Fruit fly (Drosophila melanogaster): ENCODE data around the gene bif.

Gene bif

dm6 chrX:11628986-11629571 is 49.7 kb upstream of the bif start (continued):
- TF ChIP-seq CG32532 (GFP tag; IDR thresholded peaks at IDR 0.05), result peak; percentile 34; the same call in 1 of the 2 replicates
- no peak for TF ChIP-seq CG3838 (GFP tag; optimal IDR thresholded peaks at IDR 0.05)
- peak; percentile 68 for TF ChIP-seq fd96Cb (tag; optimal IDR thresholded peaks at IDR 0.05)
- peak; percentile 59 for TF ChIP-seq HLH3B (GFP tag; IDR thresholded peaks at IDR 0.05)
- no peak for TF ChIP-seq sens-2 (GFP tag; IDR thresholded peaks at IDR 0.05)
- TF ChIP-seq corto (GFP tag; optimal IDR thresholded peaks at IDR 0.05), result no peak
- TF ChIP-seq cato (GFP tag; optimal IDR thresholded peaks at IDR 0.05; ENCODE audit: borderline replicate concordance), result no peak
- TF ChIP-seq en (GFP tag; optimal IDR thresholded peaks at IDR 0.05), result peak; percentile 11
- TF ChIP-seq emc (GFP tag; optimal IDR thresholded peaks at IDR 0.05), result no peak
- no peak for TF ChIP-seq tll (GFP tag; optimal IDR thresholded peaks at IDR 0.05)
- TF ChIP-seq CG1602 (GFP tag; optimal IDR thresholded peaks at IDR 0.05), result peak; percentile 43
- TF ChIP-seq prd (optimal IDR thresholded peaks at IDR 0.05), result no peak
- TF ChIP-seq prd (GFP tag; IDR thresholded peaks at IDR 0.05), result peak; percentile 74
- peak; percentile 66 for TF ChIP-seq Optix (GFP tag; IDR thresholded peaks at IDR 0.05)
- TF ChIP-seq vvl (GFP tag; IDR thresholded peaks at IDR 0.05), result peak; percentile 75
- peak; percentile 63; the same call in 1 of the 2 replicates for TF ChIP-seq Rx (GFP tag; IDR thresholded peaks at IDR 0.05)
- TF ChIP-seq HLHmδ (GFP tag; optimal IDR thresholded peaks at IDR 0.05), result no peak
- TF ChIP-seq CG7357 (GFP tag; IDR thresholded peaks at IDR 0.05), result no peak; the same call in 2 of the 3 replicates
- TF ChIP-seq aop (GFP tag; IDR thresholded peaks at IDR 0.05), result no peak
- no peak for TF ChIP-seq CG7745 (tag; optimal IDR thresholded peaks at IDR 0.05)
- TF ChIP-seq Neu2 (GFP tag; optimal IDR thresholded peaks at IDR 0.05; ENCODE audit: borderline replicate concordance), result no peak
- no peak for TF ChIP-seq sr (GFP tag; IDR thresholded peaks at IDR 0.05)
- peak; percentile 77 for TF ChIP-seq gem (tag; optimal IDR thresholded peaks at IDR 0.05)
- TF ChIP-seq C15 (GFP tag; IDR thresholded peaks at IDR 0.05), result no peak
- TF ChIP-seq dmrt11E (tag; optimal IDR thresholded peaks at IDR 0.05), result peak; percentile 83
- no peak for TF ChIP-seq gfzf (GFP tag; optimal IDR thresholded peaks at IDR 0.05)
- TF ChIP-seq CG5245 (GFP tag; optimal IDR thresholded peaks at IDR 0.05), result peak; percentile 63
- TF ChIP-seq slbo (GFP tag; IDR thresholded peaks at IDR 0.05), result peak; percentile 46
- TF ChIP-seq CG10267 (tag; optimal IDR thresholded peaks at IDR 0.05), result peak; percentile 66
- peak; percentile 26 for TF ChIP-seq CG12155 (GFP tag; optimal IDR thresholded peaks at IDR 0.05)
- TF ChIP-seq psq (GFP tag; optimal IDR thresholded peaks at IDR 0.05), result peak; percentile 29
- no peak for TF ChIP-seq Hr39 (optimal IDR thresholded peaks at IDR 0.05)
- peak; percentile 52 for TF ChIP-seq CG30403 (GFP tag; optimal IDR thresholded peaks at IDR 0.05)
- TF ChIP-seq CG4424 (GFP tag; optimal IDR thresholded peaks at IDR 0.05), result peak; percentile 63
- TF ChIP-seq CG10209 (GFP tag; optimal IDR thresholded peaks at IDR 0.05), result peak; percentile 46
- TF ChIP-seq gcm (GFP tag; optimal IDR thresholded peaks at IDR 0.05), result peak; percentile 52
- TF ChIP-seq mam (GFP tag; optimal IDR thresholded peaks at IDR 0.05), result peak; percentile 13
- peak; percentile 19 for TF ChIP-seq CG2120 (GFP tag; optimal IDR thresholded peaks at IDR 0.05)
- TF ChIP-seq Ravus (GFP tag; IDR thresholded peaks at IDR 0.05), result no peak
- peak; percentile 85 for TF ChIP-seq ci (GFP tag; IDR thresholded peaks at IDR 0.05)
- no peak for TF ChIP-seq Opbp (GFP tag; IDR thresholded peaks at IDR 0.05; ENCODE audit: partially characterized antibody)
- no peak for TF ChIP-seq dan (GFP tag; IDR thresholded peaks at IDR 0.05)
- peak; percentile 27 for TF ChIP-seq tup (GFP tag; optimal IDR thresholded peaks at IDR 0.05)
- TF ChIP-seq CG31441 (GFP tag; IDR thresholded peaks at IDR 0.05), result peak; percentile 63
- TF ChIP-seq CG9797 (GFP tag; optimal IDR thresholded peaks at IDR 0.05), result no peak
- peak; percentile 71 for TF ChIP-seq Awh (GFP tag; IDR thresholded peaks at IDR 0.05)
- peak; percentile 5 for TF ChIP-seq CG12942 (GFP tag; optimal IDR thresholded peaks at IDR 0.05)
- TF ChIP-seq CG9215 (GFP tag; IDR thresholded peaks at IDR 0.05), result no peak
- peak; percentile 3 for TF ChIP-seq CG1233 (GFP tag; optimal IDR thresholded peaks at IDR 0.05)
- no peak; the same call in 1 of the 2 replicates for TF ChIP-seq CG8765 (GFP tag; IDR thresholded peaks at IDR 0.05)
- TF ChIP-seq PHDP (tag; optimal IDR thresholded peaks at IDR 0.05), result peak; percentile 24
- peak; percentile 94 for TF ChIP-seq sens (GFP tag)

Data from whole organism, embryonic.